Worm (Caenorhabditis elegans): ENCODE results near the gene C49G7.12.

ce11 chrV:4029627-4030026 is 8.6 kb upstream of the C49G7.12 start:
- TF ChIP-seq dao-5 (tag; optimal IDR thresholded peaks at IDR 0.05) = no peak
- TF ChIP-seq him-1 (tag; optimal IDR thresholded peaks at IDR 0.05) = no peak
- TF ChIP-seq W03F9.2 (tag; optimal IDR thresholded peaks at IDR 0.05) = no peak

Measured in whole organism, L4/young adult.